Worm (Caenorhabditis elegans): ENCODE data around the gene dhs-5.

DNA sequence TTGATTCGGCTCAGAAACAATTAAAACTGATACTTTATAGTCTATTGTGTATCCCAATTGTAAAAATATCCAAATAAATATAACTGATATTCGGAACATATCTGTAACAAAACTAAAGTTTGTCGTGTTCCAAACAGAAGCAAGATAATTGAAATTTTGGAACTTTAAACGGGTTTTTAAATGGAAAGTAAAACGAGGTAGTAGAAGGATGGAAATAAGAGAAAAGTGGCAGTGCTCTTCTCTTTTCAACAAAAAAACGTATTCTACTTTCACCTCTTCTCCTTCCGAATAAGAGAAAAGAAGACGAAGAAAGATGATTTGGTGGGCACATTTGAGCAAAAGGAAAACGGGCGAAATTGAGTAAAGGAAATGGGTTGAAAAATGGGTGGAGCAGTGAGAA, 7.1 kb upstream of the dhs-5 start, which contains the start of gene nmr-1:
- TF ChIP-seq T26A5.8 (tag; optimal IDR thresholded peaks at IDR 0.05) = no peak
- TF ChIP-seq dpl-1 (GFP tag; optimal IDR thresholded peaks at IDR 0.05) = no peak
- no peak for TF ChIP-seq fkh-3 (tag; optimal IDR thresholded peaks at IDR 0.05)
- TF ChIP-seq ceh-100 (GFP tag; IDR thresholded peaks at IDR 0.05) = no peak
